Worm (Caenorhabditis elegans): ENCODE data around the gene B0416.5.

B0416.5 gene

ce11 chrX:9270753-9271152 is at the start of gene B0416.5:
Gene B0416.5 (minus strand): TSS chrX:9270853.
- TF ChIP-seq flt-1 (GFP tag; IDR thresholded peaks at IDR 0.05) = no peak
- no peak for TF ChIP-seq sea-1 (GFP tag; conservative IDR thresholded peaks at IDR 0.05)
- no peak for TF ChIP-seq scrt-1 (GFP tag; IDR thresholded peaks at IDR 0.05)
- TF ChIP-seq hmbx-1 (tag; optimal IDR thresholded peaks at IDR 0.05) = no peak
- no peak for TF ChIP-seq ceh-13 (GFP tag; optimal IDR thresholded peaks at IDR 0.05)
- TF ChIP-seq pes-1 (GFP tag; IDR thresholded peaks at IDR 0.05) = no peak
- no peak for TF ChIP-seq B0310.2 (tag; optimal IDR thresholded peaks at IDR 0.05)
- no peak for TF ChIP-seq F13C5.2 (tag; optimal IDR thresholded peaks at IDR 0.05)
- no peak for TF ChIP-seq hnd-1 (tag; optimal IDR thresholded peaks at IDR 0.05)
- TF ChIP-seq tra-4 (tag; optimal IDR thresholded peaks at IDR 0.05) = no peak
- no peak for TF ChIP-seq aly-1 (tag; optimal IDR thresholded peaks at IDR 0.05)
- TF ChIP-seq ets-7 (tag; optimal IDR thresholded peaks at IDR 0.05) = no peak
- TF ChIP-seq tbx-37 (GFP tag; conservative IDR thresholded peaks at IDR 0.05) = no peak
- no peak for TF ChIP-seq ama-1 (optimal IDR thresholded peaks at IDR 0.05)
- TF ChIP-seq tbx-11 (GFP tag; IDR thresholded peaks at IDR 0.05) = no peak

- TF ChIP-seq hmbx-1 (tag; optimal IDR thresholded peaks at IDR 0.05) (no peak), ets-7 (tag; optimal IDR thresholded peaks at IDR 0.05) (no peak), tbx-37 (GFP tag; conservative IDR thresholded peaks at IDR 0.05) (no peak), ceh-36 (tag; optimal IDR thresholded peaks at IDR 0.05) (no peak), pes-1 (GFP tag; IDR thresholded peaks at IDR 0.05) (no peak), scrt-1 (GFP tag; IDR thresholded peaks at IDR 0.05) (no peak), sea-1 (GFP tag; conservative IDR thresholded peaks at IDR 0.05) (no peak), B0310.2 (tag; optimal IDR thresholded peaks at IDR 0.05) (no peak), flt-1 (GFP tag; IDR thresholded peaks at IDR 0.05) (no peak), ceh-13 (GFP tag; optimal IDR thresholded peaks at IDR 0.05) (no peak)
Measured at ce11 chrX:9319080-9319479, 48.4 kb upstream of the B0416.5 start, which contains the start of gene npr-7. Gene npr-7 (minus strand): TSS chrX:9319180.

ce11 chrX:9314397-9314796 is 43.7 kb upstream of the B0416.5 start, which contains the start of gene ttr-38:
Gene ttr-38 (minus strand): TSS chrX:9314497.
- TF ChIP-seq scrt-1 (GFP tag; IDR thresholded peaks at IDR 0.05) = no peak
- TF ChIP-seq sea-1 (GFP tag; conservative IDR thresholded peaks at IDR 0.05) = no peak
- TF ChIP-seq ama-1 (optimal IDR thresholded peaks at IDR 0.05) = no peak
- TF ChIP-seq pes-1 (GFP tag; IDR thresholded peaks at IDR 0.05) = no peak
- TF ChIP-seq B0310.2 (tag; optimal IDR thresholded peaks at IDR 0.05) = no peak
- no peak for TF ChIP-seq flt-1 (GFP tag; IDR thresholded peaks at IDR 0.05)
- no peak for TF ChIP-seq tra-4 (tag; optimal IDR thresholded peaks at IDR 0.05)

- TF ChIP-seq ets-7 (tag; optimal IDR thresholded peaks at IDR 0.05) = no peak
- TF ChIP-seq hmbx-1 (tag; optimal IDR thresholded peaks at IDR 0.05) = no peak
- TF ChIP-seq F13C5.2 (tag; optimal IDR thresholded peaks at IDR 0.05) = no peak
- no peak for TF ChIP-seq pes-1 (GFP tag; IDR thresholded peaks at IDR 0.05)
- no peak for TF ChIP-seq hmg-4 (GFP tag; optimal IDR thresholded peaks at IDR 0.05)
- TF ChIP-seq scrt-1 (GFP tag; IDR thresholded peaks at IDR 0.05) = no peak
- TF ChIP-seq ceh-13 (GFP tag; optimal IDR thresholded peaks at IDR 0.05) = no peak
- TF ChIP-seq flt-1 (GFP tag; IDR thresholded peaks at IDR 0.05) = no peak
- TF ChIP-seq tra-4 (tag; optimal IDR thresholded peaks at IDR 0.05) = no peak
- no peak for TF ChIP-seq aly-1 (tag; optimal IDR thresholded peaks at IDR 0.05)
- TF ChIP-seq B0310.2 (tag; optimal IDR thresholded peaks at IDR 0.05) = no peak
- TF ChIP-seq ceh-36 (tag; optimal IDR thresholded peaks at IDR 0.05) = no peak
- TF ChIP-seq tbx-11 (GFP tag; IDR thresholded peaks at IDR 0.05) = no peak
- no peak for TF ChIP-seq tbx-37 (GFP tag; conservative IDR thresholded peaks at IDR 0.05)
- no peak for TF ChIP-seq ama-1 (optimal IDR thresholded peaks at IDR 0.05)
- TF ChIP-seq sea-1 (GFP tag; conservative IDR thresholded peaks at IDR 0.05) = no peak
- no peak for TF ChIP-seq hnd-1 (tag; optimal IDR thresholded peaks at IDR 0.05)
Measured at ce11 chrX:9311225-9311624, 40.6 kb upstream of the B0416.5 start, which contains the start of gene H29C22.1. Gene H29C22.1 (minus strand): TSS chrX:9311325.

- TF ChIP-seq hnd-1 (tag; optimal IDR thresholded peaks at IDR 0.05) (no peak), B0310.2 (tag; optimal IDR thresholded peaks at IDR 0.05) (no peak), sea-1 (GFP tag; conservative IDR thresholded peaks at IDR 0.05) (no peak), ama-1 (optimal IDR thresholded peaks at IDR 0.05) (no peak), ceh-13 (GFP tag; optimal IDR thresholded peaks at IDR 0.05) (no peak), tbx-11 (GFP tag; IDR thresholded peaks at IDR 0.05) (no peak), hmg-4 (GFP tag; optimal IDR thresholded peaks at IDR 0.05) (no peak), F13C5.2 (tag; optimal IDR thresholded peaks at IDR 0.05) (no peak), aly-1 (tag; optimal IDR thresholded peaks at IDR 0.05) (no peak), ets-7 (tag; optimal IDR thresholded peaks at IDR 0.05) (no peak), tbx-37 (GFP tag; conservative IDR thresholded peaks at IDR 0.05) (no peak), scrt-1 (GFP tag; IDR thresholded peaks at IDR 0.05) (no peak), tra-4 (tag; optimal IDR thresholded peaks at IDR 0.05) (no peak), pes-1 (GFP tag; IDR thresholded peaks at IDR 0.05) (no peak), hmbx-1 (tag; optimal IDR thresholded peaks at IDR 0.05) (no peak)
Measured at ce11 chrX:9303422-9303821, 32.8 kb upstream of the B0416.5 start, which contains the start of gene tmc-2. Gene tmc-2 (plus strand): TSS chrX:9303722.

- TF ChIP-seq flt-1 (GFP tag; IDR thresholded peaks at IDR 0.05) = no peak
- no peak for TF ChIP-seq ama-1 (optimal IDR thresholded peaks at IDR 0.05)
- TF ChIP-seq hmbx-1 (tag; optimal IDR thresholded peaks at IDR 0.05) = no peak
- TF ChIP-seq ceh-36 (tag; optimal IDR thresholded peaks at IDR 0.05) = no peak
- no peak for TF ChIP-seq pes-1 (GFP tag; IDR thresholded peaks at IDR 0.05)
- TF ChIP-seq ceh-13 (GFP tag; optimal IDR thresholded peaks at IDR 0.05) = no peak
- no peak for TF ChIP-seq sea-1 (GFP tag; conservative IDR thresholded peaks at IDR 0.05)
- no peak for TF ChIP-seq aly-1 (tag; optimal IDR thresholded peaks at IDR 0.05)
Measured at ce11 chrX:9302763-9303162, 32.1 kb upstream of the B0416.5 start.

ce11 chrX:9300379-9300778 is 29.7 kb upstream of the B0416.5 start:
- TF ChIP-seq hmg-4 (GFP tag; optimal IDR thresholded peaks at IDR 0.05) (peak; percentile 5), tbx-11 (GFP tag; IDR thresholded peaks at IDR 0.05) (no peak), ceh-13 (GFP tag; optimal IDR thresholded peaks at IDR 0.05) (no peak)

ce11 chrX:9298846-9299245 is 28.2 kb upstream of the B0416.5 start, which contains the start of gene B0416.2:
Gene B0416.2 (plus strand): TSS chrX:9299146.
- no peak for TF ChIP-seq ets-7 (tag; optimal IDR thresholded peaks at IDR 0.05)
- TF ChIP-seq sea-1 (GFP tag; conservative IDR thresholded peaks at IDR 0.05) = no peak
- no peak for TF ChIP-seq aly-1 (tag; optimal IDR thresholded peaks at IDR 0.05)
- no peak for TF ChIP-seq hmbx-1 (tag; optimal IDR thresholded peaks at IDR 0.05)
- TF ChIP-seq F13C5.2 (tag; optimal IDR thresholded peaks at IDR 0.05) = no peak
- TF ChIP-seq flt-1 (GFP tag; IDR thresholded peaks at IDR 0.05) = no peak
- TF ChIP-seq pes-1 (GFP tag; IDR thresholded peaks at IDR 0.05) = no peak
- TF ChIP-seq B0310.2 (tag; optimal IDR thresholded peaks at IDR 0.05) = no peak
- no peak for TF ChIP-seq tbx-37 (GFP tag; conservative IDR thresholded peaks at IDR 0.05)
- no peak for TF ChIP-seq scrt-1 (GFP tag; IDR thresholded peaks at IDR 0.05)
- no peak for TF ChIP-seq hmg-4 (GFP tag; optimal IDR thresholded peaks at IDR 0.05)
- TF ChIP-seq ama-1 (optimal IDR thresholded peaks at IDR 0.05) = no peak
- no peak for TF ChIP-seq tra-4 (tag; optimal IDR thresholded peaks at IDR 0.05)
- no peak for TF ChIP-seq ceh-36 (tag; optimal IDR thresholded peaks at IDR 0.05)
- no peak for TF ChIP-seq tbx-11 (GFP tag; IDR thresholded peaks at IDR 0.05)
- no peak for TF ChIP-seq ceh-13 (GFP tag; optimal IDR thresholded peaks at IDR 0.05)
- TF ChIP-seq hnd-1 (tag; optimal IDR thresholded peaks at IDR 0.05) = no peak
